Fruit fly (Drosophila melanogaster) whole organism, embryonic: ENCODE results near the gene Pvf3.

ENCODE experiments used
- Asciz ChIP-seq: fragments of 200-800 bp; sonication (Bioruptor generic); optimal IDR thresholded peaks from 2 replicates; lab custom pipeline; 2017; ENCODE audit warnings: missing biosample characterization, mild to moderate bottlenecking, missing genetic modification characterization, missing genetic modification reagents
- B-H1 ChIP-seq: fragments of 200-800 bp; sonication (Bioruptor generic); IDR thresholded peaks from 3 replicates; pipeline ENCODE4 v1.3.6; 2022; ENCODE audit warnings: missing biosample characterization, missing genetic modification characterization
- CG11093 ChIP-seq: fragments of 200-800 bp; sonication (Bioruptor generic); IDR thresholded peaks from 3 replicates; pipeline ENCODE4 v1.3.6; 2022; ENCODE audit warnings: missing biosample characterization, missing genetic modification characterization
- CG11696 ChIP-seq: fragments of 200-800 bp; sonication (Bioruptor generic); IDR thresholded peaks from 2 replicates; pipeline ENCODE4 v1.3.6; 2022; ENCODE audit warnings: missing biosample characterization, missing genetic modification characterization
- CG14965 ChIP-seq: fragments of 200-800 bp; sonication (Bioruptor generic); optimal IDR thresholded peaks from 2 replicates; lab custom pipeline; 2016; ENCODE audit warnings: missing biosample characterization, missing genetic modification characterization, borderline replicate concordance
- CG17328 ChIP-seq: fragments of 200-800 bp; sonication (Bioruptor generic); IDR thresholded peaks from 2 replicates; pipeline ENCODE4 v1.3.6; 2022; ENCODE audit warnings: missing biosample characterization, missing genetic modification characterization
- CG17385 ChIP-seq: fragments of 200-800 bp; sonication (Bioruptor generic); optimal IDR thresholded peaks from 3 replicates; lab custom pipeline; 2018; ENCODE audit warnings: missing biosample characterization, mild to moderate bottlenecking, missing genetic modification characterization
- CG2129 ChIP-seq: fragments of 200-800 bp; sonication (Bioruptor generic); IDR thresholded peaks from 2 replicates; pipeline ENCODE4 v1.3.6; 2022; ENCODE audit warnings: missing biosample characterization, missing genetic modification characterization; ENCODE audit not compliant: partially characterized antibody
- CG2202 ChIP-seq: fragments of 200-800 bp; sonication (Bioruptor generic); optimal IDR thresholded peaks from 2 replicates; lab custom pipeline; 2018; ENCODE audit warnings: missing biosample characterization, mild to moderate bottlenecking, missing genetic modification characterization
- CG3065 ChIP-seq: fragments of 200-800 bp; sonication (Bioruptor generic); optimal IDR thresholded peaks from 2 replicates; lab custom pipeline; 2016; ENCODE audit warnings: missing biosample characterization, missing genetic modification characterization
- CG33213 ChIP-seq: fragments of 200-800 bp; sonication (Bioruptor generic); optimal IDR thresholded peaks from 3 replicates; lab custom pipeline; 2016; ENCODE audit warnings: missing biosample characterization, missing genetic modification characterization
- CG6765 ChIP-seq: fragments of 200-800 bp; sonication (Bioruptor generic); optimal IDR thresholded peaks from 3 replicates; lab custom pipeline; 2017; ENCODE audit warnings: missing biosample characterization, mild to moderate bottlenecking, missing genetic modification characterization
- CG8359 ChIP-seq: fragments of 200-800 bp; sonication (Bioruptor generic); optimal IDR thresholded peaks from 2 replicates; lab custom pipeline; 2017; ENCODE audit warnings: missing biosample characterization, mild to moderate bottlenecking, missing genetic modification characterization, borderline replicate concordance
- CG9727 ChIP-seq: fragments of 200-800 bp; sonication (Bioruptor generic); optimal IDR thresholded peaks from 3 replicates; lab custom pipeline; 2017; ENCODE audit warnings: missing biosample characterization, mild to moderate bottlenecking, missing genetic modification characterization
- Dad ChIP-seq: fragments of 200-800 bp; sonication (Bioruptor generic); optimal IDR thresholded peaks from 3 replicates; lab custom pipeline; 2016; ENCODE audit warnings: missing biosample characterization, missing genetic modification characterization
- Dip2 ChIP-seq: fragments of 200-800 bp; sonication (Bioruptor generic); IDR thresholded peaks from 2 replicates; pipeline ENCODE4 v1.3.6; 2022; ENCODE audit warnings: missing biosample characterization, missing genetic modification characterization
- Ets65A ChIP-seq: fragments of 200-800 bp; sonication (Bioruptor generic); peaks from one replicate; lab custom pipeline; 2016; ENCODE audit warnings: missing biosample characterization, missing genetic modification characterization
- Ets97D ChIP-seq: fragments of 200-800 bp; sonication (Bioruptor generic); optimal IDR thresholded peaks from 3 replicates; lab custom pipeline; 2016; ENCODE audit warnings: missing biosample characterization, missing genetic modification characterization
- Fer2 ChIP-seq: fragments of 200-800 bp; sonication (Bioruptor generic); optimal IDR thresholded peaks from 2 replicates; lab custom pipeline; 2018; ENCODE audit warnings: missing biosample characterization, mild to moderate bottlenecking, missing genetic modification characterization, moderate library complexity
- Lpt ChIP-seq: fragments of >200 bp; optimal IDR thresholded peaks from 2 replicates; lab custom pipeline; 2018; ENCODE audit warnings: missing biosample characterization, missing genetic modification characterization
- NC2α ChIP-seq: fragments of 200-800 bp; sonication (Bioruptor generic); optimal IDR thresholded peaks from 2 replicates; lab custom pipeline; 2016; ENCODE audit warnings: missing biosample characterization, missing genetic modification characterization
- Nf-YA ChIP-seq: fragments of 200-800 bp; sonication (Bioruptor generic); IDR thresholded peaks from 2 replicates; pipeline ENCODE4 v1.3.6; 2022; ENCODE audit warnings: missing biosample characterization, missing genetic modification characterization
- Nf-YB ChIP-seq: fragments of 200-800 bp; sonication (Bioruptor generic); optimal IDR thresholded peaks from 3 replicates; lab custom pipeline; 2019; ENCODE audit warnings: missing biosample characterization, mild to moderate bottlenecking, missing genetic modification characterization, moderate library complexity
- Rx ChIP-seq: fragments of 200-800 bp; sonication (Bioruptor generic); IDR thresholded peaks from 2 replicates; pipeline ENCODE4 v1.3.6; 2022; ENCODE audit warnings: missing biosample characterization, missing genetic modification characterization
- Six4 ChIP-seq: fragments of 200-800 bp; sonication (Bioruptor generic); optimal IDR thresholded peaks from 2 replicates; lab custom pipeline; 2016; ENCODE audit warnings: missing biosample characterization, missing genetic modification characterization
- Spps ChIP-seq: fragments of 200-800 bp; sonication (Bioruptor generic); optimal IDR thresholded peaks from 2 replicates; lab custom pipeline; 2018; ENCODE audit warnings: missing biosample characterization, mild to moderate bottlenecking, missing genetic modification characterization
- az2 ChIP-seq: fragments of 200-800 bp; sonication (Bioruptor generic); optimal IDR thresholded peaks from 3 replicates; lab custom pipeline; 2016; ENCODE audit warnings: missing biosample characterization, missing genetic modification characterization
- bbx ChIP-seq: fragments of 200-800 bp; sonication (Bioruptor generic); IDR thresholded peaks from 2 replicates; pipeline ENCODE4 v1.3.6; 2022; ENCODE audit warnings: missing biosample characterization, missing genetic modification characterization; ENCODE audit not compliant: partially characterized antibody
- cad ChIP-seq: fragments of >200 bp; optimal IDR thresholded peaks from 2 replicates; lab custom pipeline; 2017; ENCODE audit warnings: missing biosample characterization, missing genetic modification characterization
- chm ChIP-seq: fragments of 200-800 bp; sonication (Bioruptor generic); IDR thresholded peaks from 2 replicates; pipeline ENCODE4 v1.3.6; 2022; ENCODE audit warnings: missing biosample characterization, missing genetic modification characterization
- crp ChIP-seq, 2 experiments: fragments of 200-800 bp; sonication (Bioruptor generic); optimal IDR thresholded peaks; 2 replicates in 1 of 2; 3 replicates in 1 of 2; lab custom pipeline; 2017; ENCODE audit warnings: missing biosample characterization in 2 of 2, missing genetic modification characterization in 2 of 2, mild to moderate bottlenecking in 1 of 2, moderate library complexity in 1 of 2
- dati ChIP-seq: fragments of 200-800 bp; sonication (Bioruptor generic); IDR thresholded peaks from 2 replicates; pipeline ENCODE4 v1.3.6; 2022; ENCODE audit warnings: missing biosample characterization, missing genetic modification characterization
- dm ChIP-seq: fragments of 200-800 bp; sonication (Bioruptor generic); optimal IDR thresholded peaks from 3 replicates; lab custom pipeline; 2016; ENCODE audit warnings: missing biosample characterization, missing genetic modification characterization
- dpn ChIP-seq, 2 experiments: fragments of 200-800 bp; sonication (Bioruptor generic); optimal IDR thresholded peaks; 3 replicates each; lab custom pipeline; 2016; ENCODE audit warnings: missing biosample characterization in 2 of 2, missing genetic modification characterization in 2 of 2
- fru ChIP-seq: fragments of >200 bp; optimal IDR thresholded peaks from 2 replicates; lab custom pipeline; 2017
- gce ChIP-seq: fragments of 200-800 bp; sonication (Bioruptor generic); IDR thresholded peaks from 3 replicates; pipeline ENCODE4 v1.3.6; 2022; ENCODE audit warnings: missing biosample characterization, missing genetic modification characterization
- h ChIP-seq: fragments of >200 bp; optimal IDR thresholded peaks from 2 replicates; lab custom pipeline; 2017
- jumu ChIP-seq: fragments of 200-800 bp; sonication (Bioruptor generic); optimal IDR thresholded peaks from 3 replicates; lab custom pipeline; 2016; ENCODE audit warnings: missing biosample characterization, missing genetic modification characterization
- kah ChIP-seq: fragments of 200-800 bp; sonication (Bioruptor generic); optimal IDR thresholded peaks from 2 replicates; lab custom pipeline; 2018; ENCODE audit warnings: missing biosample characterization, mild to moderate bottlenecking, missing genetic modification characterization
- lilli ChIP-seq: fragments of 200-800 bp; sonication (Bioruptor generic); optimal IDR thresholded peaks from 3 replicates; lab custom pipeline; 2016; ENCODE audit warnings: missing biosample characterization, missing genetic modification characterization
- nerfin-1 ChIP-seq: fragments of 200-800 bp; sonication (Bioruptor generic); optimal IDR thresholded peaks from 3 replicates; lab custom pipeline; 2019; ENCODE audit warnings: missing biosample characterization, mild to moderate bottlenecking, missing genetic modification characterization, moderate library complexity
- odd ChIP-seq: fragments of 200-800 bp; sonication (Bioruptor generic); optimal IDR thresholded peaks from 2 replicates; lab custom pipeline; 2017; ENCODE audit warnings: missing biosample characterization, mild to moderate bottlenecking, missing genetic modification characterization
- p53 ChIP-seq: fragments of 200-800 bp; sonication (Bioruptor generic); optimal IDR thresholded peaks from 2 replicates; lab custom pipeline; 2016; ENCODE audit warnings: missing biosample characterization, missing genetic modification characterization
- rib ChIP-seq: fragments of 200-800 bp; sonication (Bioruptor generic); IDR thresholded peaks from 2 replicates; pipeline ENCODE4 v1.3.6; 2022; ENCODE audit warnings: missing biosample characterization, missing genetic modification characterization
- slp2 ChIP-seq: fragments of 200-800 bp; sonication (Bioruptor generic); optimal IDR thresholded peaks from 2 replicates; lab custom pipeline; 2016; ENCODE audit warnings: missing biosample characterization, missing genetic modification characterization
- stc ChIP-seq: fragments of 200-800 bp; sonication (Bioruptor generic); IDR thresholded peaks from 2 replicates; pipeline ENCODE4 v1.3.6; 2022; ENCODE audit warnings: missing biosample characterization, missing genetic modification characterization
- sug ChIP-seq: fragments of 200-800 bp; optimal IDR thresholded peaks from 2 replicates; lab custom pipeline; 2019; ENCODE audit warnings: missing biosample characterization, mild to moderate bottlenecking, missing genetic modification characterization, moderate library complexity
- tio ChIP-seq: fragments of 200-800 bp; sonication (Bioruptor generic); optimal IDR thresholded peaks from 2 replicates; lab custom pipeline; 2017; ENCODE audit warnings: missing biosample characterization, missing genetic modification characterization, inconsistent platforms
- unc-4 ChIP-seq: fragments of 200-800 bp; sonication (Bioruptor generic); IDR thresholded peaks from 2 replicates; pipeline ENCODE4 v1.3.6; 2022; ENCODE audit warnings: missing biosample characterization, missing genetic modification characterization; ENCODE audit not compliant: partially characterized antibody
- usp ChIP-seq: fragments of >200 bp; optimal IDR thresholded peaks from 2 replicates; lab custom pipeline; 2017; ENCODE audit warnings: missing biosample characterization, missing genetic modification characterization
- wek ChIP-seq: fragments of 200-800 bp; sonication (Bioruptor generic); optimal IDR thresholded peaks from 3 replicates; lab custom pipeline; 2018; ENCODE audit warnings: missing biosample characterization, mild to moderate bottlenecking, missing genetic modification characterization, moderate library complexity
- wor ChIP-seq: fragments of 200-800 bp; sonication (Bioruptor generic); IDR thresholded peaks from 2 replicates; pipeline ENCODE4 v1.3.6; 2022; ENCODE audit warnings: missing biosample characterization, missing genetic modification characterization

Pvf3 gene

dm6 chr2L:7148086-7148485 lies 9.4 kb downstream of the Pvf3 start (continued):
- TF ChIP-seq stc (GFP tag; lab: Robert Waterston, UW) (peak; percentile 87), lilli (GFP tag; lab: Kevin White, UChicago) (peak; percentile 3), Fer2 (tag; lab: Kevin White, UChicago) (no peak), Ets65A (GFP tag; lab: Kevin White, UChicago) (peak; percentile 89), nerfin-1 (tag; lab: Kevin White, UChicago) (peak; percentile 65), CG14965 (GFP tag; lab: Kevin White, UChicago) (peak; percentile 14), Six4 (peak; percentile 77), CG11093 (GFP tag; lab: Robert Waterston, UW) (0 out of 3 replicates have a peak, but pooled peaks have one; percentile 17), usp (GFP tag; lab: Kevin White, UChicago) (no peak), odd (peak; percentile 72), jumu (GFP tag; lab: Kevin White, UChicago) (peak; percentile 72), wor (GFP tag; lab: Robert Waterston, UW) (peak; percentile 62), Nf-YB (GFP tag; lab: Kevin White, UChicago) (peak; percentile 43), bbx (GFP tag; lab: Robert Waterston, UW) (no peak), B-H1 (GFP tag; lab: Robert Waterston, UW) (no peak; the same call in 1 of the 3 replicates), h (lab: Kevin White, UChicago) (no peak), Lpt (GFP tag; lab: Kevin White, UChicago) (no peak), rib (GFP tag; lab: Robert Waterston, UW) (no peak), CG8359 (GFP tag; lab: Kevin White, UChicago) (peak; percentile 58), slp2 (GFP tag; lab: Kevin White, UChicago) (peak; percentile 73), Ets97D (GFP tag; lab: Kevin White, UChicago) (peak; percentile 23), CG3065 (peak; percentile 38), dpn (GFP tag; optimal IDR thresholded peaks at IDR 0.05; lab: Kevin White, UChicago) (peak; percentile 62 to 80), unc-4 (GFP tag; lab: Robert Waterston, UW) (no peak), CG2202 (tag; lab: Kevin White, UChicago) (peak; percentile 58), Dad (peak; percentile 27), NC2α (peak; percentile 57), sug (tag; lab: Kevin White, UChicago) (no peak), Nf-YA (0 out of 2 replicates have a peak, but pooled peaks have one; percentile 26), Asciz (peak; percentile 78), Dip2 (GFP tag; lab: Robert Waterston, UW) (no peak; the same call in 1 of the 2 replicates), CG6765 (GFP tag; lab: Kevin White, UChicago) (no peak), kah (GFP tag; lab: Kevin White, UChicago) (peak; percentile 48), chm (GFP tag; lab: Robert Waterston, UW) (no peak), Rx (peak; percentile 63), gce (GFP tag; lab: Robert Waterston, UW) (peak; percentile 40; the same call in 1 of the 3 replicates), cad (GFP tag; lab: Kevin White, UChicago) (no peak), crp (GFP tag; optimal IDR thresholded peaks at IDR 0.05; lab: Kevin White, UChicago) (peak in 1 of 2 experiments; percentile 29), Spps (tag; lab: Kevin White, UChicago) (peak; percentile 66), tio (GFP tag; lab: Kevin White, UChicago) (peak; percentile 70), CG11696 (GFP tag; lab: Robert Waterston, UW) (0 out of 2 replicates have a peak, but pooled peaks have one; percentile 53), CG17385 (GFP tag; lab: Kevin White, UChicago) (peak; percentile 66), dati (GFP tag; lab: Robert Waterston, UW) (no peak), p53 (GFP tag; lab: Kevin White, UChicago) (peak; percentile 31), CG9727 (GFP tag; lab: Kevin White, UChicago) (peak; percentile 73), fru (lab: Kevin White, UChicago) (no peak), az2 (GFP tag; lab: Kevin White, UChicago) (peak; percentile 66), CG17328 (GFP tag; lab: Robert Waterston, UW) (peak; percentile 54; the same call in 1 of the 2 replicates), CG33213 (peak; percentile 8), CG2129 (GFP tag; lab: Robert Waterston, UW) (no peak), dm (GFP tag; lab: Kevin White, UChicago) (peak; percentile 32), wek (GFP tag; lab: Kevin White, UChicago) (peak; percentile 53)
